Worm (Caenorhabditis elegans): ENCODE data around the gene Y38C1AA.19.

DNA sequence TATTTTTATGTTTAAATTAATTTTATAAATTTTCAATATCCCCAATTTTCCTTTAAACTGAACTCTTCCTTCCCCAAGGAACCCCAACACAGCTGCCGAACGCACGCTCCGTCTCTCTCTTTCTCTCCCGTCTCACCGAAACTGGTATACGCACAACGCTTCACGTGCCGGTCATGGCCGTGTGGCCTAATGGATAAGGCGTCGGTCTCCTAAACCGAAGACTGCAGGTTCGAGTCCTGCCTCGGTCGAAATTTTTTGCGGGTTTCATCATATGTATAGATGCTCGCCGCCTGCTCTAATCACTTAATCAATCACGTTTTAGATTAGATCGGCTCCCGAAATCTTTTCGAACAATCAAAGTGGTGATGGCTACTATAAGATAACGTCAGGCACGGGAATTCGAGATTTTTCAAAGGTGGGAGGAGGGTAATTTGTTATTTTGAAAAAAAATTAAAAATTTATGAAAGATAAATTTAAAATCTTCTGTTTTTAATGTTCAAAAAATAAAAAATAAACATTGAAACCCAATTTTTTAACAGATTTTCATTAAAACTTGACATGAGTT, 16.1 kb upstream of the Y38C1AA.19 start:
- TF ChIP-seq unc-86 (tag; optimal IDR thresholded peaks at IDR 0.05) (peak; percentile 90), hlh-30 (tag; optimal IDR thresholded peaks at IDR 0.05; ENCODE audit: insufficient read depth) (peak; percentile 90), unc-55 (GFP tag; optimal IDR thresholded peaks at IDR 0.05) (peak; percentile 23), ceh-24 (tag; optimal IDR thresholded peaks at IDR 0.05) (peak; percentile 74), pqm-1 (tag; optimal IDR thresholded peaks at IDR 0.05) (peak; percentile 16), ama-1 (optimal IDR thresholded peaks at IDR 0.05) (no peak), fkh-10 (GFP tag; optimal IDR thresholded peaks at IDR 0.05) (no peak)
